Worm (Caenorhabditis elegans): ENCODE data around the gene ZK688.7.

Gene ZK688.7

DNA sequence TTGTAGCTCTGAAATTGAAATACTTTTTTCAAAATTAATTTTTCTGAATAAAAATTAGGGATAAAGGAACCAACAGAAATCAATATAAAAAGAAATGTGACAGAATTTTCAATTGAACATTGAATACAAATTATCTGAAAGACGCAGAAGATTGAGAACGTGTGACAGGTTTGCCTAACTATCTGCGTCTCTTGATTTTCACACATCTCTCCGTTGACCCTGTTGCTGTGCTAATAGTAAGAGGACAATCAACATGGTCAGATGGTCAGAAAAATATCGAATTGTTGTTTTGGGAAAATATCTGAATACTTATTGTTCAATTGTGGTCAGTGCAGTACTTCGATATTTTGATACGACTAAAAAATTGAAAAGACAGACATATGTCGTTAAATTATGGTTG lies at the start of gene ZK688.7:
TSS of gene ZK688.7 (minus strand) at position 14 of the 400 bp plus-strand sequence.
- peak; percentile 60 for TF ChIP-seq dve-1 (tag; optimal IDR thresholded peaks at IDR 0.05; ENCODE audit: insufficient read depth)
- TF ChIP-seq mxl-3 (GFP tag; optimal IDR thresholded peaks at IDR 0.05): peak; percentile 31
- TF ChIP-seq unc-62 (GFP tag; optimal IDR thresholded peaks at IDR 0.05 in 1 of 2): peak in 1 of 2 experiments; percentile 87
- no peak for TF ChIP-seq unc-62 (tag; optimal IDR thresholded peaks at IDR 0.05)
- peak; percentile 2 for TF ChIP-seq T20F7.1 (GFP tag; optimal IDR thresholded peaks at IDR 0.05)
- TF ChIP-seq mdl-1 (tag; optimal IDR thresholded peaks at IDR 0.05): peak in 1 of 2 experiments; percentile 47
- no peak for TF ChIP-seq F26F4.8 (GFP tag; conservative IDR thresholded peaks at IDR 0.05)
- TF ChIP-seq ctbp-1 (GFP tag; IDR thresholded peaks at IDR 0.05): no peak
- peak; percentile 86 for TF ChIP-seq hlh-30 (tag; optimal IDR thresholded peaks at IDR 0.05; ENCODE audit: insufficient read depth)
- no peak for TF ChIP-seq ceh-28 (tag; optimal IDR thresholded peaks at IDR 0.05)
- TF ChIP-seq hlh-11 (tag; optimal IDR thresholded peaks at IDR 0.05): peak; percentile 56
- no peak for TF ChIP-seq dmd-6 (GFP tag; IDR thresholded peaks at IDR 0.05)
- TF ChIP-seq madf-9 (GFP tag; conservative IDR thresholded peaks at IDR 0.05): no peak
- TF ChIP-seq ZK337.2 (GFP tag; IDR thresholded peaks at IDR 0.05): no peak
- no peak for TF ChIP-seq egl-43 (GFP tag; IDR thresholded peaks at IDR 0.05)
- TF ChIP-seq daf-16 (GFP tag; optimal IDR thresholded peaks at IDR 0.05): no peak
- peak; percentile 84 for TF ChIP-seq daf-16 (tag; optimal IDR thresholded peaks at IDR 0.05)
- peak in 1 of 2 experiments; percentile 29 for TF ChIP-seq lsy-2 (tag; optimal IDR thresholded peaks at IDR 0.05)
- TF ChIP-seq nhr-77 (tag; optimal IDR thresholded peaks at IDR 0.05): no peak
- no peak for TF ChIP-seq ceh-82 (tag; optimal IDR thresholded peaks at IDR 0.05)
- TF ChIP-seq nhr-42 (GFP tag; IDR thresholded peaks at IDR 0.05): no peak
- no peak for TF ChIP-seq hif-1 (tag; optimal IDR thresholded peaks at IDR 0.05)
- TF ChIP-seq nhr-28 (tag; optimal IDR thresholded peaks at IDR 0.05): peak; percentile 60

DNA sequence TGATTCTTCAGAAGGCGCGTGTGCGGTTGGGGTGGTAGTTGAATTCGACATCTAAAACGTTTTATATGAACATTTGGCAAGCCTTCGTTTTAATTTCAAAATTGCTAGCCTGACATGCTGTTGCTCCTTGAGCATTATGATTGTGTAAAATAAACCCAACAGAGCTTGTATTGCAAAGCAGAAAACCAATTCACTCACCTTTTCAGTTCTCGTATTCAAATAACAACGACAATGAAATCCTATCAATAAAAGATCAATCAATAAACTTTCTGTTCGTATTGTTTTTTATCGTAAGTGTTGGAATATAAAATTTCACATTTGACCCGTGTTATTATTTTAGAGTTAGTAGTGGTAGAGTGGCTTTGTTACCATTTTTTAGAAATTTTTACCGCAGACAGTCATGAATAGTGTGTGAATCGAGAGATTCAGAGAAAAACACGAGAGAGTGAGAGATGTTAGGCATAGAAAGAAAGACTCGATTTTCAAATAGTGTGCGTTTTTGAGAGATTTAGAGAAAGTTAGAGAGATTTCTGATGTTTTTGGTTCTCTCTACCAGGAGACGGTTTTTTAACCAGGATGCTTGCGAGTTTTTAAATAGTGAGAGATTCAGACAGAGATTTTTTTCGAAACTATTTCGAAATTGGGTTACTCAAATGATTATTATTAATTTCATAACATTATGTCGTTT lies 47.6 kb upstream of the ZK688.7 start, which contains the start of gene F54H12.10:
TSS of gene F54H12.10 (minus strand) at position 51 of the 688 bp plus-strand sequence.
- TF ChIP-seq lin-1 (GFP tag; IDR thresholded peaks at IDR 0.05) (0 out of 2 replicates have a peak, but pooled peaks have one; percentile 44), arid-1 (GFP tag; conservative IDR thresholded peaks at IDR 0.05) (peak; percentile 24; the same call in 1 of the 2 replicates), lin-38 (GFP tag; IDR thresholded peaks at IDR 0.05) (peak; percentile 54)

DNA sequence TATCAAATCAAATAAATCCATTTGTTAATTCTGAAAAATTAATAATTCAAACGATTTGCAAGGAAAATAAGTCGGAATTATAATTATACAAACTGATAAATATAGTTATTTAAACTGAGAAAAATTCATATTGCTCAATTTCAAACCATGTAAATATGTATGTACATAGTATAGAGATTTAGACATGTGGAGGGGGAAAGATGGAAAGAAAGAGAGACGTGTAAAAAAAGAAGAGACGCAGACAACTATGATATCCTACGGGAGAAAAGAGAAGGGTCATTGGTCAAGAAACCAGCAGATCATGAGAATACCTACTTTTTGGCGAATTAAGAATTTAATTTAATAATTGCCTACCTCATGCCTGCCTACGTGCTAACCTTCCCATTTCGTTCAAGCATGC lies 46.7 kb upstream of the ZK688.7 start, which contains the start of gene C29E4.11:
TSS of gene C29E4.11 (minus strand) at position 30 of the 400 bp plus-strand sequence.
- TF ChIP-seq nhr-25 (tag; optimal IDR thresholded peaks at IDR 0.05; ENCODE audit: borderline replicate concordance, insufficient read depth) (no peak), dve-1 (tag; optimal IDR thresholded peaks at IDR 0.05; ENCODE audit: insufficient read depth) (peak; percentile 15), mdl-1 (tag; optimal IDR thresholded peaks at IDR 0.05) (no peak), lim-7 (GFP tag; IDR thresholded peaks at IDR 0.05) (no peak), saeg-2 (GFP tag; IDR thresholded peaks at IDR 0.05) (no peak), spr-1 (tag; optimal IDR thresholded peaks at IDR 0.05) (no peak), hlh-30 (tag; optimal IDR thresholded peaks at IDR 0.05; ENCODE audit: insufficient read depth) (peak; percentile 5), daf-12 (tag; optimal IDR thresholded peaks at IDR 0.05) (no peak), dmd-9 (GFP tag; IDR thresholded peaks at IDR 0.05) (no peak), lsy-2 (tag; optimal IDR thresholded peaks at IDR 0.05) (peak in 1 of 2 experiments; percentile 41), D1046.2 (GFP tag; IDR thresholded peaks at IDR 0.05) (no peak)

DNA sequence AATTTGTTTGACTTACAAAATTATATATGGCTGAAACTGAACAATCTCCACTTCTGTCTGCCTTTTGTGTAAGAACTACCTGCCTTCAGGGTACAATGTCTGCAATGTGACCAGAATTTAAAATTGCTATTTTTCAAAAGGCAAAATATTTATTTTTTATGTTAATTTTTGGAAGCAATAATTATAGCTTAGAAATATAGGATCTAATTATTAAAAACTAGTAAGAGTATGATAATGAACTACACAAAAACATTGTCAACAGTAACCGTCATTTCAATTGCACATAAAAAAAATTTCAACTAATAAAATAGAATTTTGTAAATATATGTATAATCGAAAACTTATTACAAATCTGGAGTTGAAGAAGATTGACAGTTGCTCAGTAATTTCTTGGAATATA lies 45.5 kb upstream of the ZK688.7 start, which contains the start of gene C29E4.9:
TSS of gene C29E4.9 (minus strand) at position 101 of the 400 bp plus-strand sequence.
- TF ChIP-seq ceh-82 (tag; optimal IDR thresholded peaks at IDR 0.05) (no peak), unc-130 (GFP tag; optimal IDR thresholded peaks at IDR 0.05) (no peak), madf-5 (GFP tag; IDR thresholded peaks at IDR 0.05) (no peak), nhr-41 (GFP tag; IDR thresholded peaks at IDR 0.05) (no peak), ceh-62 (tag; optimal IDR thresholded peaks at IDR 0.05) (no peak), hif-1 (tag; optimal IDR thresholded peaks at IDR 0.05) (no peak), F26F4.8 (GFP tag; conservative IDR thresholded peaks at IDR 0.05) (no peak), ctbp-1 (GFP tag; IDR thresholded peaks at IDR 0.05) (no peak)

All from whole organism, L4 larva.